Worm (Caenorhabditis elegans) whole organism, young adult: ENCODE data around the gene H03G16.1.

Experiments used
- attf-5 ChIP-seq: fragments of 200-800 bp; sonication (Bioruptor generic); optimal IDR thresholded peaks from 2 replicates; lab custom pipeline; 2018; ENCODE audit warnings: mild to moderate bottlenecking, missing genetic modification characterization, missing compliant biosample characterization
- egrh-3 ChIP-seq: fragments of 200-800 bp; sonication (Bioruptor generic); IDR thresholded peaks from 2 replicates; pipeline ENCODE4 v1.3.6; 2022; ENCODE audit warnings: missing genetic modification reagents, missing genetic modification characterization, missing compliant biosample characterization

ce11 chrX:15034787-15035186 lies 18.9 kb upstream of the H03G16.1 start, which contains the start of gene dsc-1:
- TF ChIP-seq attf-5 (GFP tag; lab: Kevin White, UChicago) (no peak), egrh-3 (GFP tag; lab: Robert Waterston, UW) (no peak)
